Worm (Caenorhabditis elegans): ENCODE measurements around the gene cam-1.

Gene cam-1

DNA sequence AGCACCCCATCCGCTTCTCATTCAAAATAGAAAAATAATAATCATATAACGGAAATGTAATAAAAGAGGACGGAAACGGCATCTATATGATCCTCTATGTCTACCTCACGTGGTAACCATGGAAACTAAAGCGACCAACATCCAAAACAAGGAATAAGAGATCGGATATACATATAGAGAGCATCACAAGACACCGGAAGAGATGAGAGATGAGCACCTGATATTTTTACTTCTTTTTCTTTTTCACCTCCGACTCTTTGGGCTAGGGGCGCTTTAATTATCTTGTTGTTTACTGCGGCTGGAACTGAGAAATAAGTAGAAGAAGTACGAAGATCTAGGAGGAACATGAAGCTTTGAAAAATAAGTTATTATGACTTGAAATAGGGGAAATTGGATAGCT lies 46.3 kb downstream of the cam-1 start:
- TF ChIP-seq tbx-2 (tag; optimal IDR thresholded peaks at IDR 0.05) (no peak), hlh-30 (tag; optimal IDR thresholded peaks at IDR 0.05; ENCODE audit: insufficient read depth) (peak; percentile 34)

DNA sequence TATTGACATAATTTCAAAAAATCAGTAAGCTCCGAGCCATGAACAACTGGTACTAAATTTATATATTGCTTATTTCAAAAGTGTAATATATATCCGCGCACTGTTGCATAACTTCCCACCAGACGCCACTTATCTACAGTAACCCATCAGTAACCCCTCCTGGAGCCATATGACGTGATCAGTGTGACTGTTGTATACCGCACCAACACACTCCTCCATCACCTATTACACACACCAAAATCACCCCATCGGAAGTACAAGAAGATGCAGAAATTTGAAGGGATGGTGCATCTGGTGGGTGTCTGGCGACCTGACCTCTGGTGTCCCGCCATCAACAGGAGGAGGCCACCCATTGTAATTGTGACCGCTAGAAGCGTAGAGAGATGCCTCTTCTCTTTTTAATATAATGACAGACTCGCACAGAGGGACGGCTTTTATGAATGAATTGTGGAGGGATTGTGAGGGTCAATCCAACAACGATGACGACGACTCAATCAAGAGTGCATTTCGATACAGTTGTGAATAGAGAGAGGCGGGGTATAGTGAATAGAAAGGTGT lies 47.2 kb downstream of the cam-1 start:
- peak; percentile 18 for TF ChIP-seq tbx-2 (tag; optimal IDR thresholded peaks at IDR 0.05)
- TF ChIP-seq K09A11.1 (tag; optimal IDR thresholded peaks at IDR 0.05; ENCODE audit: insufficient read depth), result no peak
- TF ChIP-seq nfya-1 (tag; optimal IDR thresholded peaks at IDR 0.05), result peak; percentile 25
- TF ChIP-seq ceh-14 (tag; optimal IDR thresholded peaks at IDR 0.05), result no peak
- no peak for TF ChIP-seq eyg-1 (tag; optimal IDR thresholded peaks at IDR 0.05)
- TF ChIP-seq unc-86 (tag; optimal IDR thresholded peaks at IDR 0.05), result no peak
- peak; percentile 11 for TF ChIP-seq hlh-8 (tag; optimal IDR thresholded peaks at IDR 0.05)
- TF ChIP-seq ceh-6 (GFP tag; optimal IDR thresholded peaks at IDR 0.05), result no peak
- peak; percentile 49 for TF ChIP-seq sox-2 (GFP tag; IDR thresholded peaks at IDR 0.05)
- peak; percentile 12 for TF ChIP-seq ceh-2 (tag; optimal IDR thresholded peaks at IDR 0.05)
- TF ChIP-seq ref-2 (tag; optimal IDR thresholded peaks at IDR 0.05), result peak; percentile 75
- no peak for TF ChIP-seq ahr-1 (tag; optimal IDR thresholded peaks at IDR 0.05)
- no peak for TF ChIP-seq pax-1 (tag; optimal IDR thresholded peaks at IDR 0.05)
- no peak for TF ChIP-seq pag-3 (tag; optimal IDR thresholded peaks at IDR 0.05; ENCODE audit: borderline replicate concordance)
- peak; percentile 40 for TF ChIP-seq ceh-31 (tag; optimal IDR thresholded peaks at IDR 0.05)
- no peak for TF ChIP-seq npax-4 (tag; optimal IDR thresholded peaks at IDR 0.05)
- TF ChIP-seq unc-55 (GFP tag; optimal IDR thresholded peaks at IDR 0.05), result peak; percentile 46

DNA sequence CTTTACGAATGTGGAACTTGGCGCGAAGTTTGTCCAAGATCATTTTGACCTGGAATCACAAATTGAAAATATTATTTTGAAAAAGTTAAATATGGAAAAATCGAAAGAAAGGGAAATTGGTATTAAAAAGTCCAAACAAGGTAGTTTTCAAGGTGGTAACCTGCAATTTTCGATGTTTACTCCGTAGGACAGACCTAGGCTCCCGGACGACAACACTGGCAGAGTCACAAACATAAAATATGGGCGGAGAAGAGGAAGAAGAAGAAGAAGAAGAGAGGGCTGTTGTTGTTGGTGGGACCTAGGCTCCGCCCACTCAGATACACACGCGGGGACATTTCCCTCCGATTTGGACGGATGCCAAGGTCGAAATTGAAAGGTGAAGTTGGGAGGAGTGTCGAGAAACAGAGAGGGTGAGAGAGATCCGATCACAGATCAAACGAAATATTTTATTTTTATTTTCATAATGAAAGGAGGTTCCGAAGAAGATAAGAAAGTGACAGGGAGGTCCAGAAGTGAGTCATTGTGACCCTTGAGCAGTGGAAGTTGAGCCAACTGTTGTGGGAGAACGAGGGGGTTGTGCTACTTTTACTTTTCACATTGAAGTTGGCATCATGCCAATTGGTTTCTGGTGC lies 48.1 kb downstream of the cam-1 start, which contains the start of gene aqp-2:
TSS of gene aqp-2 (minus strand) at position 51 of the 632 bp plus-strand sequence.
- TF ChIP-seq dmd-4 (tag; optimal IDR thresholded peaks at IDR 0.05; ENCODE audit: borderline replicate concordance), result no peak
- TF ChIP-seq sdc-2 (tag; optimal IDR thresholded peaks at IDR 0.05), result peak; percentile 42
- peak; percentile 54 for TF ChIP-seq ceh-18 (tag; optimal IDR thresholded peaks at IDR 0.05)
- no peak for TF ChIP-seq fax-1 (tag; optimal IDR thresholded peaks at IDR 0.05)
- TF ChIP-seq ceh-14 (tag; optimal IDR thresholded peaks at IDR 0.05), result no peak
- TF ChIP-seq fkh-6 (tag; optimal IDR thresholded peaks at IDR 0.05), result no peak
- no peak for TF ChIP-seq ceh-30 (tag; optimal IDR thresholded peaks at IDR 0.05)
- TF ChIP-seq unc-86 (tag; optimal IDR thresholded peaks at IDR 0.05), result no peak
- no peak for TF ChIP-seq mec-3 (tag; optimal IDR thresholded peaks at IDR 0.05; ENCODE audit: borderline replicate concordance)
- TF ChIP-seq ama-1 (optimal IDR thresholded peaks at IDR 0.05), result peak; percentile 67
- TF ChIP-seq syd-9 (tag; optimal IDR thresholded peaks at IDR 0.05), result peak; percentile 21
- TF ChIP-seq elt-2 (tag; optimal IDR thresholded peaks at IDR 0.05), result no peak
- TF ChIP-seq hlh-15 (tag; optimal IDR thresholded peaks at IDR 0.05), result no peak
- no peak for TF ChIP-seq tbx-7 (tag; optimal IDR thresholded peaks at IDR 0.05)
- no peak for TF ChIP-seq Y22D7AL.16 (tag; optimal IDR thresholded peaks at IDR 0.05)
- TF ChIP-seq pax-1 (tag; optimal IDR thresholded peaks at IDR 0.05), result no peak
- TF ChIP-seq unc-55 (GFP tag; optimal IDR thresholded peaks at IDR 0.05), result peak; percentile 77
- no peak for TF ChIP-seq ceh-9 (tag; optimal IDR thresholded peaks at IDR 0.05)
- TF ChIP-seq pros-1 (tag; optimal IDR thresholded peaks at IDR 0.05), result no peak
- TF ChIP-seq ceh-31 (tag; optimal IDR thresholded peaks at IDR 0.05), result no peak
- peak; percentile 53 for TF ChIP-seq rnt-1 (tag; optimal IDR thresholded peaks at IDR 0.05)
- no peak for TF ChIP-seq ahr-1 (tag; optimal IDR thresholded peaks at IDR 0.05)
- no peak for TF ChIP-seq fkh-10 (GFP tag; optimal IDR thresholded peaks at IDR 0.05)

ce11 chrII:9261403-9261802 lies 48.7 kb downstream of the cam-1 start:
- TF ChIP-seq unc-3 (GFP tag; conservative IDR thresholded peaks at IDR 0.05), result no peak
- TF ChIP-seq unc-3 (tag; optimal IDR thresholded peaks at IDR 0.05), result peak; percentile 16
- no peak for TF ChIP-seq odd-2 (tag; optimal IDR thresholded peaks at IDR 0.05)
- TF ChIP-seq unc-42 (tag; optimal IDR thresholded peaks at IDR 0.05), result peak; percentile 5
